Worm (Caenorhabditis elegans): Measurements from ENCODE around the gene C32D5.4.

The C32D5.4 gene

ce11 chrII:6370110-6370509 lies 47.2 kb upstream of the C32D5.4 start (continued):
- no peak for TF ChIP-seq ceh-45 (GFP tag; IDR thresholded peaks at IDR 0.05)
- peak; percentile 98 for TF ChIP-seq hlh-30 (tag; optimal IDR thresholded peaks at IDR 0.05; ENCODE audit: insufficient read depth)
- peak; percentile 86 for TF ChIP-seq unc-55 (GFP tag; optimal IDR thresholded peaks at IDR 0.05)
- TF ChIP-seq elt-4 (tag; optimal IDR thresholded peaks at IDR 0.05), result no peak
- TF ChIP-seq hlh-13 (GFP tag; optimal IDR thresholded peaks at IDR 0.05), result no peak
- TF ChIP-seq tbx-2 (tag; optimal IDR thresholded peaks at IDR 0.05), result peak; percentile 71
- peak; percentile 40 for TF ChIP-seq ref-2 (tag; optimal IDR thresholded peaks at IDR 0.05)
- no peak for TF ChIP-seq ceh-22 (tag; optimal IDR thresholded peaks at IDR 0.05)
- no peak for TF ChIP-seq Y22D7AL.16 (tag; optimal IDR thresholded peaks at IDR 0.05)
- TF ChIP-seq ceh-24 (tag; optimal IDR thresholded peaks at IDR 0.05), result no peak
- TF ChIP-seq sox-2 (GFP tag; IDR thresholded peaks at IDR 0.05), result no peak

ce11 chrII:6366696-6367095 lies 43.8 kb upstream of the C32D5.4 start, which contains the start of gene ctsa-4.1:
Gene ctsa-4.1, plus strand, starts transcription at chrII:6366996.
- TF ChIP-seq K09A11.1 (tag; optimal IDR thresholded peaks at IDR 0.05; ENCODE audit: insufficient read depth) (no peak), C38D4.7 (GFP tag; optimal IDR thresholded peaks at IDR 0.05) (no peak), elt-2 (tag; optimal IDR thresholded peaks at IDR 0.05) (no peak), pag-3 (tag; optimal IDR thresholded peaks at IDR 0.05; ENCODE audit: borderline replicate concordance) (no peak), unc-55 (GFP tag; optimal IDR thresholded peaks at IDR 0.05) (no peak), odd-2 (tag; optimal IDR thresholded peaks at IDR 0.05) (no peak)

- TF ChIP-seq ceh-6 (GFP tag; optimal IDR thresholded peaks at IDR 0.05) (no peak), elt-4 (tag; optimal IDR thresholded peaks at IDR 0.05) (no peak), C38D4.7 (GFP tag; optimal IDR thresholded peaks at IDR 0.05) (no peak), rnt-1 (tag; optimal IDR thresholded peaks at IDR 0.05) (no peak), ceh-18 (tag; optimal IDR thresholded peaks at IDR 0.05) (no peak), pha-4 (tag; optimal IDR thresholded peaks at IDR 0.05) (no peak), elt-2 (tag; optimal IDR thresholded peaks at IDR 0.05) (no peak), pax-1 (tag; optimal IDR thresholded peaks at IDR 0.05) (no peak), zip-5 (tag; optimal IDR thresholded peaks at IDR 0.05) (no peak), hlh-6 (tag; optimal IDR thresholded peaks at IDR 0.05) (no peak), fkh-6 (tag; optimal IDR thresholded peaks at IDR 0.05) (no peak), ref-2 (tag; optimal IDR thresholded peaks at IDR 0.05) (no peak), tbx-2 (tag; optimal IDR thresholded peaks at IDR 0.05) (no peak), ceh-45 (GFP tag; IDR thresholded peaks at IDR 0.05) (no peak), F13H6.1 (tag; optimal IDR thresholded peaks at IDR 0.05) (no peak), unc-86 (tag; optimal IDR thresholded peaks at IDR 0.05) (no peak), dmd-4 (tag; optimal IDR thresholded peaks at IDR 0.05; ENCODE audit: borderline replicate concordance) (no peak), nhr-11 (tag; optimal IDR thresholded peaks at IDR 0.05) (no peak), hlh-8 (tag; optimal IDR thresholded peaks at IDR 0.05) (no peak)
Measured at ce11 chrII:6365237-6365815, 42.4 kb upstream of the C32D5.4 start, which contains the start of the genes ani-2 and clec-88. Gene ani-2, minus strand, starts transcription at chrII:6365367. Gene clec-88, plus strand, starts transcription at chrII:6365722.

- TF ChIP-seq lim-6 (tag; optimal IDR thresholded peaks at IDR 0.05) (no peak), pros-1 (tag; optimal IDR thresholded peaks at IDR 0.05) (no peak), K02D7.2 (tag; optimal IDR thresholded peaks at IDR 0.05) (no peak), fax-1 (tag; optimal IDR thresholded peaks at IDR 0.05) (no peak), ceh-14 (tag; optimal IDR thresholded peaks at IDR 0.05) (peak; percentile 29), ztf-16 (tag; optimal IDR thresholded peaks at IDR 0.05) (no peak), zip-5 (tag; optimal IDR thresholded peaks at IDR 0.05) (no peak), ceh-2 (tag; optimal IDR thresholded peaks at IDR 0.05) (no peak), nfya-1 (tag; optimal IDR thresholded peaks at IDR 0.05) (peak; percentile 49), tbx-2 (tag; optimal IDR thresholded peaks at IDR 0.05) (peak; percentile 49), C08G9.2 (tag; optimal IDR thresholded peaks at IDR 0.05) (no peak), T23F11.4 (GFP tag; optimal IDR thresholded peaks at IDR 0.05) (no peak), syd-9 (tag; optimal IDR thresholded peaks at IDR 0.05) (no peak), mec-3 (tag; optimal IDR thresholded peaks at IDR 0.05; ENCODE audit: borderline replicate concordance) (no peak), madf-2 (tag; optimal IDR thresholded peaks at IDR 0.05) (no peak), ttx-3 (tag; optimal IDR thresholded peaks at IDR 0.05) (no peak), Y22D7AL.16 (tag; optimal IDR thresholded peaks at IDR 0.05) (no peak), unc-55 (GFP tag; optimal IDR thresholded peaks at IDR 0.05) (no peak), pha-2 (tag; optimal IDR thresholded peaks at IDR 0.05) (no peak), nhr-11 (tag; optimal IDR thresholded peaks at IDR 0.05) (no peak), ceh-30 (tag; optimal IDR thresholded peaks at IDR 0.05) (no peak), ceh-24 (tag; optimal IDR thresholded peaks at IDR 0.05) (no peak), nhr-232 (tag; optimal IDR thresholded peaks at IDR 0.05) (no peak), sox-2 (GFP tag; IDR thresholded peaks at IDR 0.05) (no peak), ceh-31 (tag; optimal IDR thresholded peaks at IDR 0.05) (peak; percentile 30)
Measured at ce11 chrII:6360822-6361221, 37.9 kb upstream of the C32D5.4 start, which contains the start of gene K10B2.4. Gene K10B2.4, minus strand, starts transcription at chrII:6360959.
